Worm (Caenorhabditis elegans) whole organism, L2 larva: ENCODE data around the gene F14D7.3.
A peak's percentile ranks its signal among the peaks of the same experiment; 100 is the strongest.

Source experiments
- C34F6.9 ChIP-seq: fragments of 150-350 bp; optimal IDR thresholded peaks from 2 replicates; lab custom pipeline; 2014; ENCODE audit warnings: missing biosample characterization, missing genetic modification characterization
- R02D3.7 ChIP-seq: fragments of 150-350 bp; optimal IDR thresholded peaks from 2 replicates; lab custom pipeline; 2014; ENCODE audit warnings: missing biosample characterization, missing genetic modification characterization
- aly-2 ChIP-seq: fragments of 150-350 bp; optimal IDR thresholded peaks from 2 replicates; lab custom pipeline; 2014; ENCODE audit warnings: missing biosample characterization, missing genetic modification characterization
- ceh-16 ChIP-seq: fragments of 150-350 bp; optimal IDR thresholded peaks from 2 replicates; lab custom pipeline; 2014; ENCODE audit warnings: missing biosample characterization, missing genetic modification characterization
- ceh-82 ChIP-seq: fragments of 150-350 bp; optimal IDR thresholded peaks from 2 replicates; lab custom pipeline; 2014; ENCODE audit warnings: missing biosample characterization, missing genetic modification characterization
- crh-2 ChIP-seq: sonication (generic microtip); optimal IDR thresholded peaks from 2 replicates; lab custom pipeline; 2017; ENCODE audit warnings: missing biosample characterization, missing genetic modification characterization
- egl-27 ChIP-seq: sonication (generic microtip); optimal IDR thresholded peaks from 3 replicates; lab custom pipeline; 2017; ENCODE audit warnings: missing biosample characterization, missing genetic modification reagents, missing genetic modification characterization
- elt-1 ChIP-seq: fragments of 150-350 bp; optimal IDR thresholded peaks from 2 replicates; lab custom pipeline; 2014; ENCODE audit warnings: missing biosample characterization, missing genetic modification characterization
- elt-3 ChIP-seq: sonication (generic microtip); optimal IDR thresholded peaks from 2 replicates; lab custom pipeline; 2017; ENCODE audit warnings: missing biosample characterization, missing genetic modification characterization
- fos-1 ChIP-seq: fragments of 150-350 bp; optimal IDR thresholded peaks from 2 replicates; lab custom pipeline; 2014; ENCODE audit warnings: missing biosample characterization, missing genetic modification characterization
- gmeb-1 ChIP-seq: fragments of 150-350 bp; optimal IDR thresholded peaks from 2 replicates; lab custom pipeline; 2014; ENCODE audit warnings: missing biosample characterization, missing genetic modification characterization
- lin-11 ChIP-seq: fragments of 150-350 bp; sonication (generic microtip); optimal IDR thresholded peaks from 2 replicates; lab custom pipeline; 2014; ENCODE audit warnings: missing biosample characterization, missing genetic modification characterization, inconsistent platforms, mixed read lengths
- lin-13 ChIP-seq: fragments of 150-350 bp; optimal IDR thresholded peaks from 2 replicates; lab custom pipeline; 2014; ENCODE audit warnings: missing biosample characterization, missing genetic modification reagents, missing genetic modification characterization
- lin-39 ChIP-seq: fragments of 150-350 bp; optimal IDR thresholded peaks from 2 replicates; lab custom pipeline; 2014; ENCODE audit warnings: missing biosample characterization, missing genetic modification reagents, missing genetic modification characterization
- mab-5 ChIP-seq: fragments of 150-350 bp; optimal IDR thresholded peaks from 2 replicates; lab custom pipeline; 2014; ENCODE audit warnings: missing biosample characterization, missing genetic modification characterization
- mbf-1 ChIP-seq: sonication (generic microtip); optimal IDR thresholded peaks from 2 replicates; lab custom pipeline; 2017; ENCODE audit warnings: missing biosample characterization, missing genetic modification characterization
- mdl-1 ChIP-seq, 2 experiments: fragments of 150-350 bp in 1 of 2; sonication (generic microtip) in 1 of 2; optimal IDR thresholded peaks; 2 replicates each; lab custom pipeline; 2017; ENCODE audit warnings: missing biosample characterization in 2 of 2, missing genetic modification characterization in 2 of 2
- nhr-10 ChIP-seq: sonication (generic microtip); optimal IDR thresholded peaks from 2 replicates; lab custom pipeline; 2017; ENCODE audit warnings: missing biosample characterization, missing genetic modification characterization
- nhr-11 ChIP-seq: fragments of 150-350 bp; optimal IDR thresholded peaks from 2 replicates; lab custom pipeline; 2014; ENCODE audit warnings: missing biosample characterization, missing genetic modification characterization
- nhr-12 ChIP-seq: fragments of 150-350 bp; optimal IDR thresholded peaks from 2 replicates; lab custom pipeline; 2014; ENCODE audit warnings: missing biosample characterization, missing genetic modification characterization
- nhr-129 ChIP-seq: fragments of 150-350 bp; optimal IDR thresholded peaks from 2 replicates; lab custom pipeline; 2014; ENCODE audit warnings: missing biosample characterization, missing genetic modification characterization
- nhr-21 ChIP-seq: fragments of 150-350 bp; optimal IDR thresholded peaks from 2 replicates; lab custom pipeline; 2014; ENCODE audit warnings: missing biosample characterization, missing genetic modification characterization
- nhr-237 ChIP-seq: fragments of 150-350 bp; optimal IDR thresholded peaks from 2 replicates; lab custom pipeline; 2014; ENCODE audit warnings: missing biosample characterization, missing genetic modification characterization
- nhr-77 ChIP-seq: fragments of 150-350 bp; optimal IDR thresholded peaks from 2 replicates; lab custom pipeline; 2014; ENCODE audit warnings: missing biosample characterization, missing genetic modification characterization
- peb-1 ChIP-seq: fragments of 150-350 bp; optimal IDR thresholded peaks from 2 replicates; lab custom pipeline; 2014; ENCODE audit warnings: missing biosample characterization, missing genetic modification characterization
- skn-1 ChIP-seq: sonication (generic microtip); optimal IDR thresholded peaks from 2 replicates; lab custom pipeline; 2017; ENCODE audit warnings: missing biosample characterization, missing genetic modification characterization
- sma-3 ChIP-seq: sonication (generic microtip); optimal IDR thresholded peaks from 2 replicates; lab custom pipeline; 2016; ENCODE audit warnings: missing genetic modification reagents, missing genetic modification characterization, missing compliant biosample characterization
- snpc-4 ChIP-seq: fragments of 150-350 bp; optimal IDR thresholded peaks from 2 replicates; lab custom pipeline; 2014; ENCODE audit warnings: missing biosample characterization, missing genetic modification characterization
- unc-39 ChIP-seq: fragments of 150-350 bp; optimal IDR thresholded peaks from 2 replicates; lab custom pipeline; 2014; ENCODE audit warnings: missing biosample characterization, missing genetic modification characterization
- unc-55 ChIP-seq: fragments of 150-350 bp; sonication (generic microtip); optimal IDR thresholded peaks from 3 replicates; lab custom pipeline; 2014; ENCODE audit warnings: missing biosample characterization, missing genetic modification reagents, missing genetic modification characterization
- zag-1 ChIP-seq: fragments of 150-350 bp; optimal IDR thresholded peaks from 2 replicates; lab custom pipeline; 2014; ENCODE audit warnings: missing biosample characterization, missing genetic modification characterization
- ztf-1 ChIP-seq: fragments of 200-800 bp; sonication (Bioruptor generic); conservative IDR thresholded peaks from 2 replicates; pipeline ENCODE4 v1.3.6; 2022; ENCODE audit warnings: missing genetic modification characterization, missing compliant biosample characterization
- ztf-4 ChIP-seq: fragments of 150-350 bp; optimal IDR thresholded peaks from 2 replicates; lab custom pipeline; 2014; ENCODE audit warnings: missing biosample characterization, missing genetic modification characterization

The F14D7.3 gene

ce11 chrV:14254221-14254620, 42.4 kb upstream of the F14D7.3 start, which contains the start of gene K02E11.7:
Gene K02E11.7 (minus strand): TSS chrV:14254321.
- TF ChIP-seq nhr-11, result no peak
- no peak for TF ChIP-seq nhr-21 (tag; lab: Kevin White, UChicago)
- no peak for TF ChIP-seq nhr-12 (tag; lab: Kevin White, UChicago)
- no peak for TF ChIP-seq nhr-77
- no peak for TF ChIP-seq lin-13 (GFP tag; lab: Kevin White, UChicago)
- TF ChIP-seq nhr-10 (tag; lab: Kevin White, UChicago), result no peak

DNA sequence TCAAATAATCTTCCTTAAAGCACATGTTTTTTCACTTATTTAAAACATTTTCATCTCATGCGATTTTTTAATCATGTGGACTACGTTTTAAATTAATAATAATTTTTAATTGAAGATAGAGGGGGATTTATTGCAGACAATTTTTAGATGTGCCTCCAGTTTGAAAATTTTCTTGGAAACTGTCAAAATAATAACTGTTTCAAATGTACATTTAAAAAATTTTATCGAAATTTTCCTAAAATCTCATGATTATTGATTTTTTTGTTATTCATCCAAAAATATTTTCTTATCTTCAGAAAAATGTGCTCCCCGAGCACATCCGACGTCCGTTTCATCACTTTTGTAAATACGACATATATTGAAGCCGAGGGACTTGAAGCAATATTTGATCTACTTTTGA, 39.8 kb upstream of the F14D7.3 start, which contains the start of gene sre-8:
sre-8 (plus strand) TSS at position 301 of the 400 bp plus-strand sequence.
- TF ChIP-seq egl-27 (tag; lab: Kevin White, UChicago) (no peak), gmeb-1 (tag; lab: Kevin White, UChicago) (no peak), crh-2 (tag; lab: Kevin White, UChicago) (no peak), C34F6.9 (tag; lab: Kevin White, UChicago) (no peak), unc-55 (GFP tag; lab: Kevin White, UChicago) (no peak), nhr-129 (no peak), ztf-4 (tag; lab: Kevin White, UChicago) (no peak), lin-11 (tag; lab: Kevin White, UChicago) (no peak), aly-2 (tag; lab: Kevin White, UChicago) (no peak), snpc-4 (tag; lab: Kevin White, UChicago) (no peak), ztf-1 (GFP tag; lab: Robert Waterston, UW) (no peak), elt-3 (no peak), nhr-237 (tag; lab: Kevin White, UChicago) (no peak), peb-1 (tag; lab: Kevin White, UChicago) (no peak)

ce11 chrV:14260831-14261230, 35.8 kb upstream of the F14D7.3 start, which contains the start of gene F40G12.2:
Gene F40G12.2 (minus strand): TSS chrV:14260931.
- TF ChIP-seq zag-1 (tag; lab: Kevin White, UChicago) (no peak), ceh-82 (tag; lab: Kevin White, UChicago) (no peak), sma-3 (GFP tag; lab: Kevin White, UChicago) (no peak), unc-39 (no peak), nhr-11 (no peak), nhr-129 (no peak), gmeb-1 (tag; lab: Kevin White, UChicago) (no peak), skn-1 (no peak)

- peak; percentile 22 for TF ChIP-seq snpc-4 (tag; lab: Kevin White, UChicago)
- TF ChIP-seq ztf-1 (GFP tag; lab: Robert Waterston, UW), result no peak
Observed at ce11 chrV:14267326-14267942, 29.2 kb upstream of the F14D7.3 start.

- TF ChIP-seq elt-1 (tag; lab: Kevin White, UChicago) (no peak), mab-5 (tag; lab: Kevin White, UChicago) (no peak)
Observed at ce11 chrV:14268616-14269015, 28.0 kb upstream of the F14D7.3 start, which contains the start of gene F40G12.4. Gene F40G12.4 (minus strand): TSS chrV:14268716.

ce11 chrV:14270729-14271128, 25.9 kb upstream of the F14D7.3 start, which contains the start of gene F40G12.5:
Gene F40G12.5 (minus strand): TSS chrV:14270829.
- TF ChIP-seq nhr-237 (tag; lab: Kevin White, UChicago) (no peak), mbf-1 (tag; lab: Kevin White, UChicago) (no peak), ceh-16 (no peak), nhr-11 (no peak)
- TF ChIP-seq, all 48 proteins: peak for 0

DNA sequence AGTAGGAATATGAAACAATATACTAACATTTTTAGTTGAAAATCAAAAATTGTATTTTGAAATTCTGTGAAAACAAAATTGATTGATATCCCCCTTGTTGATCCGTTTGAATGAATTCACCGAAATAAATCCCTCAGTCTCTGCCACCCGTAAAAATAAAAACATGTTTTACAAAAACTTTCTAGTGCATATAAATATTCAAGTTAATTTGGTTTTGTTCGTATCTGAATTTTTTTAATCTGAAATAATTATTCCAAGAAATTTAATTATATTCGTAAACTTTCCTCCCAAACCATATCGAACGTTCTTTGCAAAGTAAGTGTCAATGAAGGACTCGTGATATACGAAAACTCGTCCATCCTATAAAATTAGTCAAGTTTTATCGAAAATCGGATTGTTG, 23.6 kb upstream of the F14D7.3 start, which contains the start of gene F40G12.6:
F40G12.6 (minus strand) TSS at position 101 of the 400 bp plus-strand sequence.
- TF ChIP-seq lin-11 (tag; lab: Kevin White, UChicago) (no peak), sma-3 (GFP tag; lab: Kevin White, UChicago) (no peak), lin-39 (no peak), R02D3.7 (no peak), nhr-129 (no peak), crh-2 (tag; lab: Kevin White, UChicago) (no peak), fos-1 (tag; lab: Kevin White, UChicago) (no peak), mdl-1 (tag; optimal IDR thresholded peaks at IDR 0.05; lab: Kevin White, UChicago) (no peak), ztf-1 (GFP tag; lab: Robert Waterston, UW) (no peak)
